Fruit fly (Drosophila melanogaster) whole organism, embryonic: Measurements from ENCODE around the gene CG11674.

ENCODE experiments used
- CG11247 ChIP-seq: fragments of 200-800 bp; sonication (Bioruptor generic); IDR thresholded peaks from 2 replicates; pipeline ENCODE4 v1.3.6; 2022; ENCODE audit warnings: missing biosample characterization, missing genetic modification characterization
- CG11398 ChIP-seq: fragments of 200-800 bp; sonication (Bioruptor generic); optimal IDR thresholded peaks from 2 replicates; lab custom pipeline; 2016; ENCODE audit warnings: missing biosample characterization, missing genetic modification characterization
- CG15479 ChIP-seq: fragments of 200-800 bp; sonication (Bioruptor generic); optimal IDR thresholded peaks from 3 replicates; lab custom pipeline; 2019; ENCODE audit warnings: missing biosample characterization, mild to moderate bottlenecking, missing genetic modification characterization, moderate library complexity
- CG16863 ChIP-seq: fragments of 200-800 bp; sonication (Bioruptor generic); optimal IDR thresholded peaks from 3 replicates; lab custom pipeline; 2016; ENCODE audit warnings: missing biosample characterization, missing genetic modification characterization
- CG17612 ChIP-seq: fragments of 200-800 bp; sonication (Bioruptor generic); IDR thresholded peaks from 2 replicates; pipeline ENCODE4 v1.3.6; 2022; ENCODE audit warnings: missing biosample characterization, missing genetic modification characterization
- CG18011 ChIP-seq: fragments of 200-800 bp; sonication (Bioruptor generic); optimal IDR thresholded peaks from 2 replicates; lab custom pipeline; 2017; ENCODE audit warnings: missing biosample characterization, missing genetic modification characterization, mild to moderate bottlenecking, moderate library complexity, missing genotype
- CG18619 ChIP-seq: fragments of 200-800 bp; sonication (Bioruptor generic); optimal IDR thresholded peaks from 3 replicates; lab custom pipeline; 2017; ENCODE audit warnings: missing biosample characterization, mild to moderate bottlenecking, missing genetic modification characterization
- CG2199 ChIP-seq: fragments of 200-800 bp; sonication (Bioruptor generic); IDR thresholded peaks from 3 replicates; pipeline ENCODE4 v1.3.6; 2022; ENCODE audit warnings: missing biosample characterization, missing genetic modification characterization
- CG30431 ChIP-seq: fragments of 200-800 bp; sonication (Bioruptor generic); optimal IDR thresholded peaks from 2 replicates; lab custom pipeline; 2017; ENCODE audit warnings: missing biosample characterization, missing genetic modification characterization
- CG31224 ChIP-seq: fragments of 200-800 bp; sonication (Bioruptor generic); IDR thresholded peaks from 2 replicates; pipeline ENCODE4 v1.3.6; 2022; ENCODE audit warnings: missing biosample characterization, missing genetic modification characterization
- CG31388 ChIP-seq: fragments of 200-800 bp; sonication (Bioruptor generic); optimal IDR thresholded peaks from 2 replicates; lab custom pipeline; 2016; ENCODE audit warnings: missing biosample characterization, missing genetic modification characterization
- CG4707 ChIP-seq: fragments of 200-800 bp; sonication (Bioruptor generic); optimal IDR thresholded peaks from 2 replicates; lab custom pipeline; 2018; ENCODE audit warnings: missing biosample characterization, mild to moderate bottlenecking, missing genetic modification characterization, moderate library complexity
- CG6689 ChIP-seq: fragments of 200-800 bp; sonication (Bioruptor generic); IDR thresholded peaks from 2 replicates; pipeline ENCODE4 v1.3.6; 2022; ENCODE audit warnings: missing biosample characterization, missing genetic modification characterization
- CG7839 ChIP-seq: fragments of 200-800 bp; sonication (Bioruptor generic); optimal IDR thresholded peaks from 3 replicates; lab custom pipeline; 2018; ENCODE audit warnings: missing biosample characterization, mild to moderate bottlenecking, missing genetic modification characterization, moderate library complexity
- CG8089 ChIP-seq: fragments of 200-800 bp; sonication (Bioruptor generic); optimal IDR thresholded peaks from 3 replicates; lab custom pipeline; 2016; ENCODE audit warnings: missing biosample characterization, missing genetic modification characterization
- CG8478 ChIP-seq: fragments of >200 bp; optimal IDR thresholded peaks from 2 replicates; lab custom pipeline; 2018
- CG9817 ChIP-seq: fragments of 200-800 bp; sonication (Bioruptor generic); optimal IDR thresholded peaks from 2 replicates; lab custom pipeline; 2018; ENCODE audit warnings: missing biosample characterization, mild to moderate bottlenecking, missing genetic modification characterization, moderate library complexity
- CG9876 ChIP-seq: fragments of 200-800 bp; sonication (Bioruptor generic); optimal IDR thresholded peaks from 2 replicates; lab custom pipeline; 2016; ENCODE audit warnings: missing biosample characterization, missing genetic modification characterization
- D ChIP-seq, 2 experiments: fragments of 200-800 bp in 1 of 2; fragments of >200 bp in 1 of 2; sonication (Bioruptor generic) in 1 of 2; optimal IDR thresholded peaks; 2 replicates in 1 of 2; 3 replicates in 1 of 2; lab custom pipeline; 2017; ENCODE audit warnings: mild to moderate bottlenecking in 1 of 2, missing biosample characterization in 1 of 2, missing genetic modification characterization in 1 of 2, missing genetic modification reagents in 1 of 2
- Dip2 ChIP-seq: fragments of 200-800 bp; sonication (Bioruptor generic); IDR thresholded peaks from 2 replicates; pipeline ENCODE4 v1.3.6; 2022; ENCODE audit warnings: missing biosample characterization, missing genetic modification characterization
- Eip74EF ChIP-seq, 2 experiments: fragments of 200-800 bp in 1 of 2; fragments of >200 bp in 1 of 2; sonication (Bioruptor generic) in 1 of 2; optimal IDR thresholded peaks; 2 replicates each; lab custom pipeline; 2017 to 2019; ENCODE audit warnings: missing biosample characterization in 2 of 2, missing genetic modification characterization in 2 of 2, mild to moderate bottlenecking in 1 of 2, moderate library complexity in 1 of 2
- Ets97D ChIP-seq: fragments of 200-800 bp; sonication (Bioruptor generic); optimal IDR thresholded peaks from 3 replicates; lab custom pipeline; 2016; ENCODE audit warnings: missing biosample characterization, missing genetic modification characterization
- H15 ChIP-seq: fragments of 200-800 bp; sonication (Bioruptor generic); IDR thresholded peaks from 3 replicates; pipeline ENCODE4 v1.3.6; 2022; ENCODE audit warnings: missing biosample characterization, missing genetic modification characterization
- Hsf ChIP-seq: fragments of 200-800 bp; sonication (Bioruptor generic); optimal IDR thresholded peaks from 3 replicates; lab custom pipeline; 2016; ENCODE audit warnings: missing biosample characterization, missing genetic modification characterization
- Jarid2 ChIP-seq: fragments of 200-800 bp; sonication (Bioruptor generic); optimal IDR thresholded peaks from 3 replicates; lab custom pipeline; 2017; ENCODE audit warnings: mild to moderate bottlenecking, missing biosample characterization, missing genetic modification reagents, missing genetic modification characterization
- Lhr ChIP-seq: fragments of 200-800 bp; sonication (Bioruptor generic); optimal IDR thresholded peaks from 3 replicates; lab custom pipeline; 2017; ENCODE audit warnings: mild to moderate bottlenecking, missing biosample characterization, missing genetic modification reagents, missing genetic modification characterization
- Lpt ChIP-seq: fragments of >200 bp; optimal IDR thresholded peaks from 2 replicates; lab custom pipeline; 2018; ENCODE audit warnings: missing biosample characterization, missing genetic modification characterization
- MBD-R2 ChIP-seq: fragments of 200-800 bp; sonication (Bioruptor generic); IDR thresholded peaks from 2 replicates; pipeline ENCODE4 v1.3.6; 2022; ENCODE audit warnings: missing biosample characterization, missing genetic modification characterization
- Nf-YA ChIP-seq: fragments of 200-800 bp; sonication (Bioruptor generic); IDR thresholded peaks from 2 replicates; pipeline ENCODE4 v1.3.6; 2022; ENCODE audit warnings: missing biosample characterization, missing genetic modification characterization
- Ptx1 ChIP-seq: fragments of 200-800 bp; sonication (Bioruptor generic); IDR thresholded peaks from 2 replicates; pipeline ENCODE4 v1.3.6; 2022; ENCODE audit warnings: missing biosample characterization, missing genetic modification characterization
- Sox100B ChIP-seq: fragments of 200-800 bp; sonication (Bioruptor generic); optimal IDR thresholded peaks from 3 replicates; lab custom pipeline; 2018; ENCODE audit warnings: missing biosample characterization, mild to moderate bottlenecking, missing genetic modification characterization
- bcd ChIP-seq: fragments of 200-800 bp; sonication (Bioruptor generic); optimal IDR thresholded peaks from 2 replicates; lab custom pipeline; 2017; ENCODE audit warnings: missing biosample characterization, mild to moderate bottlenecking, missing genetic modification characterization
- bigmax ChIP-seq: fragments of 200-800 bp; sonication (Bioruptor generic); optimal IDR thresholded peaks from 2 replicates; lab custom pipeline; 2018; ENCODE audit warnings: missing biosample characterization, mild to moderate bottlenecking, missing genetic modification characterization
- croc ChIP-seq: fragments of 200-800 bp; sonication (Bioruptor generic); conservative IDR thresholded peaks from 3 replicates; pipeline ENCODE4 v1.3.6; 2022; ENCODE audit warnings: missing biosample characterization, missing genetic modification characterization
- dm ChIP-seq: fragments of 200-800 bp; sonication (Bioruptor generic); optimal IDR thresholded peaks from 3 replicates; lab custom pipeline; 2016; ENCODE audit warnings: missing biosample characterization, missing genetic modification characterization
- ewg ChIP-seq: fragments of 200-800 bp; sonication (Bioruptor generic); optimal IDR thresholded peaks from 3 replicates; lab custom pipeline; 2017; ENCODE audit warnings: mild to moderate bottlenecking, missing biosample characterization, missing genetic modification reagents, missing genetic modification characterization
- h ChIP-seq: fragments of >200 bp; optimal IDR thresholded peaks from 2 replicates; lab custom pipeline; 2017
- hb ChIP-seq: fragments of 200-800 bp; sonication (Bioruptor generic); IDR thresholded peaks from 3 replicates; pipeline ENCODE4 v1.3.6; 2022; ENCODE audit warnings: missing biosample characterization, missing genetic modification characterization; ENCODE audit not compliant: partially characterized antibody
- her ChIP-seq: fragments of 200-800 bp; sonication (Bioruptor generic); optimal IDR thresholded peaks from 2 replicates; lab custom pipeline; 2016; ENCODE audit warnings: missing biosample characterization, missing genetic modification characterization
- jing ChIP-seq: fragments of 200-800 bp; sonication (Bioruptor generic); optimal IDR thresholded peaks from 2 replicates; lab custom pipeline; 2018; ENCODE audit warnings: missing biosample characterization, mild to moderate bottlenecking, missing genetic modification characterization
- kay ChIP-seq: fragments of 200-800 bp; sonication (Bioruptor generic); optimal IDR thresholded peaks from 2 replicates; lab custom pipeline; 2016; ENCODE audit warnings: missing biosample characterization, missing genetic modification characterization
- ken ChIP-seq: fragments of 200-800 bp; sonication (Bioruptor generic); IDR thresholded peaks from 3 replicates; pipeline ENCODE4 v1.3.6; 2022; ENCODE audit warnings: missing biosample characterization, missing genetic modification characterization
- lola ChIP-seq, 3 experiments: fragments of >200 bp in 2 of 3; fragments of 200-800 bp in 1 of 3; sonication (Bioruptor generic) in 1 of 3; optimal IDR thresholded peaks; 2 replicates each; lab custom pipeline; 2017 to 2019; ENCODE audit warnings: missing biosample characterization in 3 of 3, missing genetic modification characterization in 3 of 3, mild to moderate bottlenecking in 1 of 3, moderate library complexity in 1 of 3
- oc ChIP-seq: fragments of 200-800 bp; sonication (Bioruptor generic); optimal IDR thresholded peaks from 2 replicates; lab custom pipeline; 2018; ENCODE audit warnings: missing biosample characterization, mild to moderate bottlenecking, missing genetic modification characterization, moderate library complexity
- p53 ChIP-seq: fragments of 200-800 bp; sonication (Bioruptor generic); optimal IDR thresholded peaks from 2 replicates; lab custom pipeline; 2016; ENCODE audit warnings: missing biosample characterization, missing genetic modification characterization
- psq ChIP-seq: fragments of 200-800 bp; sonication (Bioruptor generic); optimal IDR thresholded peaks from 2 replicates; lab custom pipeline; 2017; ENCODE audit warnings: missing biosample characterization, missing genetic modification characterization
- sima ChIP-seq: fragments of 200-800 bp; sonication (Bioruptor generic); optimal IDR thresholded peaks from 2 replicates; lab custom pipeline; 2016; ENCODE audit warnings: missing biosample characterization, missing genetic modification characterization
- toy ChIP-seq: fragments of 200-800 bp; sonication (Bioruptor generic); IDR thresholded peaks from 2 replicates; pipeline ENCODE4 v1.3.6; 2022; ENCODE audit warnings: missing biosample characterization, missing genetic modification characterization
- trem ChIP-seq: fragments of 200-800 bp; optimal IDR thresholded peaks from 3 replicates; lab custom pipeline; 2019; ENCODE audit warnings: missing biosample characterization, mild to moderate bottlenecking, missing genetic modification characterization, moderate library complexity
- trh ChIP-seq: fragments of 200-800 bp; sonication (Bioruptor generic); optimal IDR thresholded peaks from 2 replicates; lab custom pipeline; 2016; ENCODE audit warnings: missing biosample characterization, missing genetic modification characterization
- z ChIP-seq: fragments of 200-800 bp; sonication (Bioruptor generic); IDR thresholded peaks from 3 replicates; pipeline ENCODE4 v1.3.6; 2022; ENCODE audit warnings: missing biosample characterization, missing genetic modification characterization
- zfh1 ChIP-seq: fragments of 200-800 bp; sonication (Bioruptor generic); IDR thresholded peaks from 3 replicates; pipeline ENCODE4 v1.3.6; 2022; ENCODE audit warnings: missing biosample characterization, missing genetic modification characterization

Gene CG11674

DNA sequence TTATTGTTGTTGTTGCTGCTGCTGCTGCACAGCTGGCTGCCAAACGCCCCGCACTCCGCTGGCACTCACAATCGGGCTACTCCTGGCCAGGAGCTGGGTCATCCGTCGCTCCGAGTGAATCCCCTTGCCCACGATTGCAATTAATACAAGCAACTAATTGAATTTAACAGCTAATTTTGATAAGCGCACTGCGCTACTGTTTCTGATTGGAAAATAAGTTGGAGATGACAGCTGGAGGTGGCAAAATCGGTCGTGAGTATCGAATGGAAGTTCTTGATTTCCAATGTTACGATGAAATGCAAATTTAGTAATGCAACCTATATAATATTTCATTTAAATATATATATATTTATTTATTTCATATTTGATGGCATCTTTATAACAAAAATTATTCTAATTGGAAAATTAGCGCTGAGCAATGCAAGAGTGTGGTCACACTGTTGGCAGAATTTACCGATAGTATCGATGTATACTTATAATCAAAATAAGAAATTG, 8.2 kb upstream of the CG11674 start, which contains the start of gene CG42271 (continued):
- TF ChIP-seq CG31224 (GFP tag; lab: Robert Waterston, UW) (no peak), her (no peak), sima (GFP tag; lab: Kevin White, UChicago) (no peak), Dip2 (GFP tag; lab: Robert Waterston, UW) (no peak), bcd (GFP tag; lab: Kevin White, UChicago) (peak; percentile 9), CG18011 (no peak), CG6689 (GFP tag; lab: Robert Waterston, UW) (0 out of 2 replicates have a peak, but pooled peaks have one; percentile 12), h (lab: Kevin White, UChicago) (no peak), ewg (peak; percentile 5), Lpt (GFP tag; lab: Kevin White, UChicago) (no peak), CG16863 (no peak), CG9817 (tag; lab: Kevin White, UChicago) (peak; percentile 57), Hsf (GFP tag; lab: Kevin White, UChicago) (no peak), CG8089 (GFP tag; lab: Kevin White, UChicago) (no peak), CG4707 (GFP tag; lab: Kevin White, UChicago) (no peak), H15 (GFP tag; lab: Robert Waterston, UW) (no peak), CG11398 (no peak), p53 (GFP tag; lab: Kevin White, UChicago) (no peak), CG9876 (no peak), CG18619 (peak; percentile 30), trh (no peak), croc (no peak; the same call in 2 of the 3 replicates), psq (GFP tag; lab: Kevin White, UChicago) (no peak), Nf-YA (GFP tag; lab: Robert Waterston, UW) (no peak), ken (GFP tag; lab: Robert Waterston, UW) (no peak), Jarid2 (GFP tag; lab: Kevin White, UChicago) (no peak), kay (GFP tag; lab: Kevin White, UChicago) (no peak), Lhr (GFP tag; lab: Kevin White, UChicago) (no peak), CG8478 (lab: Kevin White, UChicago) (no peak), CG11247 (GFP tag; lab: Robert Waterston, UW) (no peak), zfh1 (GFP tag; lab: Robert Waterston, UW) (no peak; the same call in 2 of the 3 replicates), dm (GFP tag; lab: Kevin White, UChicago) (no peak), Sox100B (no peak), z (GFP tag; lab: Robert Waterston, UW) (no peak), lola (GFP tag; optimal IDR thresholded peaks at IDR 0.05; lab: Kevin White, UChicago) (peak in 1 of 3 experiments; percentile 48), CG31388 (GFP tag; lab: Kevin White, UChicago) (no peak), CG30431 (GFP tag; lab: Kevin White, UChicago) (no peak), CG2199 (GFP tag; lab: Robert Waterston, UW) (no peak), Ets97D (GFP tag; lab: Kevin White, UChicago) (peak; percentile 44), CG15479 (GFP tag; lab: Kevin White, UChicago) (no peak), CG7839 (tag; lab: Kevin White, UChicago) (no peak), oc (no peak), hb (GFP tag; lab: Robert Waterston, UW) (peak; percentile 93), jing (GFP tag; lab: Kevin White, UChicago) (no peak), Ptx1 (GFP tag; lab: Robert Waterston, UW) (peak; percentile 30; the same call in 1 of the 2 replicates), trem (tag; lab: Kevin White, UChicago) (peak; percentile 50), bigmax (GFP tag; lab: Kevin White, UChicago) (no peak), Eip74EF (GFP tag; optimal IDR thresholded peaks at IDR 0.05; lab: Kevin White, UChicago) (no peak), toy (no peak), MBD-R2 (GFP tag; lab: Robert Waterston, UW) (peak; percentile 47), D (optimal IDR thresholded peaks at IDR 0.05; lab: Kevin White, UChicago) (no peak), D (GFP tag; optimal IDR thresholded peaks at IDR 0.05; lab: Kevin White, UChicago) (no peak), CG17612 (GFP tag; lab: Robert Waterston, UW) (no peak)
